Worm (Caenorhabditis elegans) whole organism, young adult: ENCODE measurements around the gene C05D12.7.
A peak's percentile ranks its signal among the peaks of the same experiment; 100 is the strongest.

ENCODE experiments used
- B0035.1 ChIP-seq: sonication (generic microtip); optimal IDR thresholded peaks from 2 replicates; lab custom pipeline; 2016; ENCODE audit warnings: missing genetic modification characterization, mild to moderate bottlenecking, missing compliant biosample characterization, missing genotype, missing genetic modification reagents
- B0336.3 ChIP-seq: fragments of 200-800 bp; sonication (Bioruptor generic); IDR thresholded peaks from 2 replicates; pipeline ENCODE4 v1.3.6; 2022; ENCODE audit warnings: missing genetic modification characterization, missing compliant biosample characterization
- D2030.7 ChIP-seq: fragments of 200-800 bp; sonication (Bioruptor generic); IDR thresholded peaks from 2 replicates; pipeline ENCODE4 v1.3.6; 2022; ENCODE audit warnings: missing genetic modification reagents, missing genetic modification characterization, missing compliant biosample characterization
- F23B12.7 ChIP-seq: sonication (generic microtip); optimal IDR thresholded peaks from 2 replicates; lab custom pipeline; 2017; ENCODE audit warnings: missing genetic modification characterization, mild to moderate bottlenecking, missing compliant biosample characterization, antibody characterized with exemption, moderate library complexity; ENCODE audit not compliant: insufficient read depth
- F33H1.4 ChIP-seq: fragments of 200-800 bp; sonication (Bioruptor generic); IDR thresholded peaks from 2 replicates; pipeline ENCODE4 v1.3.6; 2022; ENCODE audit warnings: missing genetic modification reagents, missing genetic modification characterization, missing compliant biosample characterization
- F37B4.10 ChIP-seq: fragments of 200-800 bp; sonication (Bioruptor generic); IDR thresholded peaks from 2 replicates; pipeline ENCODE4 v1.3.6; 2022; ENCODE audit warnings: missing genetic modification characterization, missing compliant biosample characterization
- F52B5.7 ChIP-seq: sonication (generic microtip); optimal IDR thresholded peaks from 2 replicates; lab custom pipeline; 2016; ENCODE audit warnings: mild to moderate bottlenecking, missing genetic modification characterization, missing compliant biosample characterization
- F55B11.4 ChIP-seq: sonication (generic microtip); optimal IDR thresholded peaks from 2 replicates; lab custom pipeline; 2016; ENCODE audit warnings: missing compliant biosample characterization, missing genetic modification characterization, borderline replicate concordance; ENCODE audit not compliant: insufficient read depth
- akir-1 ChIP-seq: fragments of 200-800 bp; sonication (Bioruptor generic); optimal IDR thresholded peaks from 2 replicates; lab custom pipeline; 2018; ENCODE audit warnings: mild to moderate bottlenecking, missing genetic modification characterization, moderate library complexity, missing compliant biosample characterization
- aptf-2 ChIP-seq: fragments of 200-800 bp; sonication (Bioruptor generic); conservative IDR thresholded peaks from 2 replicates; pipeline ENCODE4 v1.3.6; 2022; ENCODE audit warnings: missing genetic modification reagents, missing genetic modification characterization, missing compliant biosample characterization
- atf-7 ChIP-seq: sonication (generic microtip); optimal IDR thresholded peaks from 2 replicates; lab custom pipeline; 2017; ENCODE audit warnings: mild to moderate bottlenecking, missing genetic modification characterization, missing compliant biosample characterization
- attf-5 ChIP-seq: fragments of 200-800 bp; sonication (Bioruptor generic); optimal IDR thresholded peaks from 2 replicates; lab custom pipeline; 2018; ENCODE audit warnings: mild to moderate bottlenecking, missing genetic modification characterization, missing compliant biosample characterization
- attf-6 ChIP-seq: fragments of 200-800 bp; sonication (Bioruptor generic); IDR thresholded peaks from 2 replicates; pipeline ENCODE4 v1.3.6; 2022; ENCODE audit warnings: missing genetic modification reagents, missing genetic modification characterization, missing compliant biosample characterization
- cebp-1 ChIP-seq, 2 experiments: fragments of 200-800 bp in 1 of 2; sonication (Bioruptor generic) in 1 of 2; sonication (generic microtip) in 1 of 2; IDR thresholded peaks in 1 of 2; optimal IDR thresholded peaks in 1 of 2; 2 replicates each; pipeline versions ENCODE4 v1.3.6 to Lab custom; 2017 to 2022; ENCODE audit warnings: missing compliant biosample characterization in 2 of 2, missing genetic modification characterization in 2 of 2, mild to moderate bottlenecking in 1 of 2, missing genetic modification reagents in 1 of 2, moderate library complexity in 1 of 2
- ceh-58 ChIP-seq: fragments of 200-800 bp; sonication (Bioruptor generic); IDR thresholded peaks from 2 replicates; pipeline ENCODE4 v1.3.6; 2022; ENCODE audit warnings: missing genetic modification characterization, missing compliant biosample characterization
- dox-1 ChIP-seq: fragments of 200-800 bp; sonication (Bioruptor generic); IDR thresholded peaks from 2 replicates; pipeline ENCODE4 v1.3.6; 2022; ENCODE audit warnings: missing genetic modification reagents, missing genetic modification characterization, missing compliant biosample characterization
- dpff-1 ChIP-seq: sonication (generic microtip); optimal IDR thresholded peaks from 2 replicates; lab custom pipeline; 2017; ENCODE audit warnings: mild to moderate bottlenecking, missing genetic modification characterization, missing compliant biosample characterization
- ets-4 ChIP-seq: fragments of 200-800 bp; sonication (Bioruptor generic); optimal IDR thresholded peaks from 2 replicates; lab custom pipeline; 2018; ENCODE audit warnings: mild to moderate bottlenecking, missing genetic modification characterization, missing compliant biosample characterization
- fkh-3 ChIP-seq: sonication (generic microtip); optimal IDR thresholded peaks from 2 replicates; lab custom pipeline; 2016; ENCODE audit warnings: mild to moderate bottlenecking, missing genetic modification characterization, missing compliant biosample characterization
- hrde-1 ChIP-seq: sonication (generic microtip); optimal IDR thresholded peaks from 2 replicates; lab custom pipeline; 2016; ENCODE audit warnings: missing genetic modification characterization, mild to moderate bottlenecking, missing compliant biosample characterization, moderate library complexity, missing genotype, missing genetic modification reagents, borderline replicate concordance
- lag-1 ChIP-seq: fragments of 200-800 bp; sonication (Bioruptor generic); IDR thresholded peaks from 2 replicates; pipeline ENCODE4 v1.3.6; 2022; ENCODE audit warnings: missing genetic modification reagents, missing genetic modification characterization, missing compliant biosample characterization
- let-607 ChIP-seq, 2 experiments: fragments of 200-800 bp in 1 of 2; sonication (Bioruptor generic) in 1 of 2; sonication (generic microtip) in 1 of 2; optimal IDR thresholded peaks; 2 replicates each; lab custom pipeline; 2016 to 2018; ENCODE audit warnings: mild to moderate bottlenecking in 2 of 2, missing compliant biosample characterization in 2 of 2, missing genetic modification characterization in 2 of 2, moderate library complexity in 2 of 2, missing genotype in 1 of 2
- lin-26 ChIP-seq: fragments of 200-800 bp; sonication (Bioruptor generic); IDR thresholded peaks from 2 replicates; pipeline ENCODE4 v1.3.6; 2022; ENCODE audit warnings: missing genetic modification reagents, missing genetic modification characterization, missing compliant biosample characterization
- lin-35 ChIP-seq, 3 experiments: fragments of 150-350 bp in 2 of 3; sonication (generic microtip) in 1 of 3; optimal IDR thresholded peaks; 2 replicates each; lab custom pipeline; 2014 to 2018; ENCODE audit warnings: missing biosample characterization in 3 of 3, missing genetic modification characterization in 3 of 3, missing genetic modification reagents in 3 of 3
- lir-1 ChIP-seq: fragments of 200-800 bp; sonication (Bioruptor generic); conservative IDR thresholded peaks from 2 replicates; pipeline ENCODE4 v1.3.6; 2022; ENCODE audit warnings: missing genetic modification reagents, missing genetic modification characterization, missing compliant biosample characterization
- madf-10 ChIP-seq: sonication (generic microtip); optimal IDR thresholded peaks from 2 replicates; lab custom pipeline; 2016; ENCODE audit warnings: mild to moderate bottlenecking, missing genetic modification characterization, missing compliant biosample characterization
- madf-8 ChIP-seq: fragments of 200-800 bp; sonication (Bioruptor generic); conservative IDR thresholded peaks from 2 replicates; pipeline ENCODE4 v1.3.6; 2022; ENCODE audit warnings: missing genetic modification reagents, missing genetic modification characterization, missing compliant biosample characterization
- mcd-1 ChIP-seq: fragments of 200-800 bp; sonication (Bioruptor generic); IDR thresholded peaks from 2 replicates; pipeline ENCODE4 v1.3.6; 2022; ENCODE audit warnings: missing genetic modification reagents, missing genetic modification characterization, missing compliant biosample characterization
- mel-28 ChIP-seq: sonication (generic microtip); optimal IDR thresholded peaks from 2 replicates; lab custom pipeline; 2016; ENCODE audit warnings: borderline replicate concordance, mild to moderate bottlenecking, missing genetic modification characterization, missing compliant biosample characterization
- mxl-1 ChIP-seq: sonication (generic microtip); optimal IDR thresholded peaks from 2 replicates; lab custom pipeline; 2016; ENCODE audit warnings: missing genetic modification characterization, missing compliant biosample characterization
- nfya-2 ChIP-seq: fragments of 200-800 bp; sonication (Bioruptor generic); IDR thresholded peaks from 2 replicates; pipeline ENCODE4 v1.3.6; 2022; ENCODE audit warnings: missing genetic modification reagents, missing genetic modification characterization, missing compliant biosample characterization
- nhr-27 ChIP-seq: fragments of 200-800 bp; sonication (Bioruptor generic); optimal IDR thresholded peaks from 2 replicates; lab custom pipeline; 2018; ENCODE audit warnings: mild to moderate bottlenecking, missing genetic modification characterization, moderate library complexity, missing compliant biosample characterization
- nhr-80 ChIP-seq: sonication (generic microtip); optimal IDR thresholded peaks from 2 replicates; lab custom pipeline; 2016; ENCODE audit warnings: missing genetic modification characterization, missing compliant biosample characterization
- pbrm-1 ChIP-seq: fragments of 200-800 bp; sonication (Bioruptor generic); IDR thresholded peaks from 2 replicates; pipeline ENCODE4 v1.3.6; 2022; ENCODE audit warnings: missing genetic modification reagents, missing genetic modification characterization, missing compliant biosample characterization
- pha-4 ChIP-seq: fragments of 150-350 bp; sonication (generic microtip); optimal IDR thresholded peaks from 2 replicates; lab custom pipeline; 2014; ENCODE audit warnings: missing biosample characterization, missing genetic modification reagents, missing genetic modification characterization
- snpc-1.1 ChIP-seq: sonication (generic microtip); optimal IDR thresholded peaks from 2 replicates; lab custom pipeline; 2017; ENCODE audit warnings: missing genetic modification characterization, mild to moderate bottlenecking, missing compliant biosample characterization, antibody characterized with exemption, moderate library complexity, missing genotype, missing genetic modification reagents; ENCODE audit not compliant: insufficient read depth
- snpc-3.4 ChIP-seq: sonication (generic microtip); optimal IDR thresholded peaks from 2 replicates; lab custom pipeline; 2017; ENCODE audit warnings: missing genetic modification characterization, mild to moderate bottlenecking, missing compliant biosample characterization, antibody characterized with exemption, moderate library complexity, missing genotype, missing genetic modification reagents
- somi-1 ChIP-seq: fragments of 200-800 bp; sonication (Bioruptor generic); optimal IDR thresholded peaks from 2 replicates; lab custom pipeline; 2018; ENCODE audit warnings: mild to moderate bottlenecking, missing genetic modification characterization, missing compliant biosample characterization
- sptf-2 ChIP-seq: fragments of 200-800 bp; sonication (Bioruptor generic); optimal IDR thresholded peaks from 2 replicates; lab custom pipeline; 2018; ENCODE audit warnings: mild to moderate bottlenecking, missing genetic modification characterization, missing compliant biosample characterization
- ztf-18 ChIP-seq: sonication (generic microtip); optimal IDR thresholded peaks from 2 replicates; lab custom pipeline; 2016; ENCODE audit warnings: missing genotype, mild to moderate bottlenecking, missing genetic modification characterization, missing compliant biosample characterization
- ztf-25 ChIP-seq: fragments of 200-800 bp; sonication (Bioruptor generic); IDR thresholded peaks from 2 replicates; pipeline ENCODE4 v1.3.6; 2022; ENCODE audit warnings: missing genetic modification reagents, missing genetic modification characterization, missing compliant biosample characterization

Gene C05D12.7

ce11 chrII:11418476-11418875 is 8.6 kb downstream of the C05D12.7 start:
- TF ChIP-seq nhr-80: peak; percentile 60
- no peak for TF ChIP-seq aptf-2 (GFP tag; lab: Robert Waterston, UW)
- TF ChIP-seq pha-4 (tag; lab: Kevin White, UChicago): no peak
- TF ChIP-seq F33H1.4 (GFP tag; lab: Robert Waterston, UW): no peak
- TF ChIP-seq, all 124 proteins: peak for 1

DNA sequence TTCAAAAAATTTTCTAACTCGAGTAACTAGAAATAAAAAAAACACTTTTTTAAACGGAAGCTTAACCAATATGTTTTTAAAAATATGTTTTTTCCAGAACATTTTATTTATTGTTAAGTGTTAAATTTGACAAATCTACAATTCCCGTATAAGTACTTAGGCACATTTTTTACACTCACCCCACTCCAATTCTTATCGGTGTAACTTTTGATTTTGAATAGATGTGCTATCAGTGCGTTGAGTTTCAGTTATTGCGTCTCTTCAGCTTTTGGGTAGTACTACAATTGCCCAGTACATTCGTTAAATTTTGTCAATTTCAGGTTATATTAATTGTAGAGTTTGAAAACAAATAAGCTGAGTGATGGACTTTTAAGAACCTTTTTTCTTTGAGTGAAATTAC is 14.1 kb downstream of the C05D12.7 start:
- TF ChIP-seq D2030.7 (no peak), F52B5.7 (tag; lab: Kevin White, UChicago) (no peak), cebp-1 (GFP tag; IDR thresholded peaks at IDR 0.05; lab: Robert Waterston, UW) (no peak), cebp-1 (tag; optimal IDR thresholded peaks at IDR 0.05; lab: Kevin White, UChicago) (no peak), somi-1 (GFP tag; lab: Kevin White, UChicago) (no peak), lin-35 (GFP tag; optimal IDR thresholded peaks at IDR 0.05; lab: Kevin White, UChicago) (no peak), pha-4 (tag; lab: Kevin White, UChicago) (no peak), attf-6 (GFP tag; lab: Robert Waterston, UW) (no peak), lin-26 (GFP tag; lab: Robert Waterston, UW) (no peak), attf-5 (GFP tag; lab: Kevin White, UChicago) (no peak), akir-1 (GFP tag; lab: Kevin White, UChicago) (no peak), let-607 (tag; optimal IDR thresholded peaks at IDR 0.05; lab: Kevin White, UChicago) (no peak), lag-1 (GFP tag; lab: Robert Waterston, UW) (no peak), F37B4.10 (GFP tag; lab: Robert Waterston, UW) (no peak), hrde-1 (tag; lab: Kevin White, UChicago) (no peak), F55B11.4 (tag; lab: Kevin White, UChicago) (no peak), ztf-18 (tag; lab: Kevin White, UChicago) (no peak), nhr-27 (tag; lab: Kevin White, UChicago) (no peak), mel-28 (tag; lab: Kevin White, UChicago) (no peak), dpff-1 (tag; lab: Kevin White, UChicago) (no peak), mxl-1 (tag; lab: Kevin White, UChicago) (no peak)
- TF ChIP-seq, all 124 proteins: peak for 0

DNA sequence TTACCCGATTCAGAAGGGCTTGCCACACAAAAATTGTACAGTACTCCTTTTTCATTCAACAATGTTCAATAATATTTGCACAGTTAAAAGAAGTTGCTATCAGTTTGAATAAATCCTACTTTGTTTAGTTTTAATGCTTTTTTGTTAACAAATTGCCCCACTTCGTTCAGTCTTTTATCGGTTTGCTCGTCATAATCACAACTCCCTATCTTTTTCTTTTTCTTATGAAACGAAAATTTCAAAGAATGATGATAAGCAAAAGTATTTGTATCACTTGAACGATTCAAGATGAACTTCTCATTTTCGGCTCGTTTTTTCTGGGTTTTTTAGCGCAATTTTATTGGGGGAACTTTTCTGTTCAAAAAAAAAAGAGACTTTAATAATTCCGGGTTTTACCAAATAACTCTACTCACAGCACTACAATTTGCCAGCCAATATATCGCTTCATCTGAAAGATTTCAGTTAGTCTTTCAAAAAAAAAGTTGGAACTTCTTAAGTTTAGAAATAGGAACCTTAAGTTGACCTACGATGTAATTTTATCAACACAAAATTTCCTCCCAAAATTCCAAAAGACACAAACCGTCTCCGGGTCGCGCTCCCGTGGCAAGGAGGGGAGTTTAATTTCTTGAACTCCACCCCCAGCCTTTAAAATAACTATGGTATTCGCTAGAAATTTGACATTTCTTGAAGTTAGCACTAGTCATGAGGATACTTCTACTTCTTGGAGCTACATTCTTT is 14.9 kb downstream of the C05D12.7 start, which contains the start of gene C05D12.3:
C05D12.3 (plus strand) TSS at position 688 of the 738 bp plus-strand sequence.
- TF ChIP-seq ztf-25 (GFP tag; lab: Robert Waterston, UW): no peak
- peak; percentile 33 for TF ChIP-seq nhr-80
- TF ChIP-seq, all 124 proteins: peak for 1

DNA sequence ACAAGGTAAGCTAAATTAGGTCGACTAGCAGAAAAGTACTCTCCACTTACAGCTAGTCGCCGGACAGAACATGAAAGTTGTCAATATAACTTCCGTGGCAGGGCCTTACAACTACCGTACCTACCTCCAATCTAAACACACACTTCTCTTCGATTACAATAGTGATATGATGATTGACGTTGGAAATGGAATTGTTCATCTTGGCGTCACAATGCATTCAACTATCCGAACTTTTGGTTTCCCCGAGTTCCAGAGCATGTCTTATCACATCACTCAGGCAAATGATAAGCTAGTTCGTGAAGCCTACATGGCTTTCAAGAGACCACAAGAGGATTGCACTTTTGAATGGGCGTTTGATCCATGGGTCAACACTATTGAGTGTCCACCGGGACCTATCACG is 17.4 kb downstream of the C05D12.7 start:
- no peak for TF ChIP-seq nfya-2 (GFP tag; lab: Robert Waterston, UW)
- TF ChIP-seq snpc-3.4 (tag; lab: Kevin White, UChicago): no peak
- TF ChIP-seq B0035.1 (tag; lab: Kevin White, UChicago): no peak
- no peak for TF ChIP-seq lir-1 (GFP tag; lab: Robert Waterston, UW)
- no peak for TF ChIP-seq mcd-1 (GFP tag; lab: Robert Waterston, UW)
- no peak for TF ChIP-seq ceh-58 (GFP tag; lab: Robert Waterston, UW)
- TF ChIP-seq sptf-2 (GFP tag; lab: Kevin White, UChicago): no peak
- no peak for TF ChIP-seq fkh-3
- TF ChIP-seq madf-10 (tag; lab: Kevin White, UChicago): no peak
- TF ChIP-seq dox-1 (GFP tag; lab: Robert Waterston, UW): 0 out of 2 replicates have a peak, but pooled peaks have one; percentile 41
- peak in 1 of 2 experiments; percentile 15 for TF ChIP-seq let-607 (tag; optimal IDR thresholded peaks at IDR 0.05; lab: Kevin White, UChicago)
- no peak for TF ChIP-seq madf-8 (GFP tag; lab: Robert Waterston, UW)
- TF ChIP-seq ets-4 (GFP tag; lab: Kevin White, UChicago): peak; percentile 47
- no peak for TF ChIP-seq F23B12.7 (tag; lab: Kevin White, UChicago)
- TF ChIP-seq atf-7 (tag; lab: Kevin White, UChicago): peak; percentile 27
- no peak for TF ChIP-seq B0336.3 (GFP tag; lab: Robert Waterston, UW)
- no peak for TF ChIP-seq F55B11.4 (tag; lab: Kevin White, UChicago)
- TF ChIP-seq pbrm-1: no peak
- no peak for TF ChIP-seq snpc-1.1
